Worm (Caenorhabditis elegans) whole organism, L4 larva: ENCODE results near the gene F09E10.1.

Experiments
- D1046.2 ChIP-seq: fragments of 200-800 bp; sonication (Bioruptor generic); IDR thresholded peaks from 2 replicates; pipeline ENCODE4 v1.3.6; 2022; ENCODE audit warnings: missing genetic modification characterization, missing compliant biosample characterization
- F10B5.3 ChIP-seq: sonication (generic microtip); optimal IDR thresholded peaks from 2 replicates; lab custom pipeline; 2016; ENCODE audit warnings: mild to moderate bottlenecking, missing genetic modification characterization, missing compliant biosample characterization
- F37D6.2 ChIP-seq: sonication (generic microtip); optimal IDR thresholded peaks from 2 replicates; lab custom pipeline; 2016; ENCODE audit warnings: mild to moderate bottlenecking, missing genetic modification characterization, missing compliant biosample characterization
- F49E8.2 ChIP-seq: sonication (generic microtip); optimal IDR thresholded peaks from 2 replicates; lab custom pipeline; 2016; ENCODE audit warnings: missing compliant biosample characterization, mild to moderate bottlenecking, missing genetic modification characterization, borderline replicate concordance
- aha-1 ChIP-seq: fragments of 150-350 bp; peaks from one replicate; lab custom pipeline; 2014; ENCODE audit warnings: missing biosample characterization, missing genetic modification characterization
- ama-1 ChIP-seq: fragments of 150-350 bp; optimal IDR thresholded peaks from 2 replicates; lab custom pipeline; 2014; ENCODE audit warnings: inconsistent platforms, mixed read lengths
- attf-4 ChIP-seq: sonication (generic microtip); optimal IDR thresholded peaks from 3 replicates; lab custom pipeline; 2017; ENCODE audit warnings: missing biosample characterization, missing genetic modification characterization
- ceh-44 ChIP-seq: fragments of 200-800 bp; sonication (Bioruptor generic); IDR thresholded peaks from 2 replicates; pipeline ENCODE4 v1.3.6; 2022; ENCODE audit warnings: missing genetic modification reagents, missing genetic modification characterization, missing compliant biosample characterization
- ces-1 ChIP-seq: fragments of 150-350 bp; sonication (generic microtip); optimal IDR thresholded peaks from 4 replicates; lab custom pipeline; 2014; ENCODE audit warnings: missing biosample characterization, missing genetic modification reagents, missing genetic modification characterization
- ctbp-1 ChIP-seq: fragments of 200-800 bp; sonication (Bioruptor generic); IDR thresholded peaks from 2 replicates; pipeline ENCODE4 v1.3.6; 2022; ENCODE audit warnings: missing genetic modification reagents, missing genetic modification characterization, missing compliant biosample characterization
- daf-12 ChIP-seq: fragments of 150-350 bp; optimal IDR thresholded peaks from 2 replicates; lab custom pipeline; 2014; ENCODE audit warnings: missing biosample characterization, missing genetic modification reagents, missing genetic modification characterization
- daf-19 ChIP-seq: fragments of 200-800 bp; sonication (Bioruptor generic); conservative IDR thresholded peaks from 2 replicates; pipeline ENCODE4 v1.3.6; 2022; ENCODE audit warnings: missing genetic modification characterization, missing compliant biosample characterization
- dmd-6 ChIP-seq: fragments of 200-800 bp; sonication (Bioruptor generic); IDR thresholded peaks from 2 replicates; pipeline ENCODE4 v1.3.6; 2022; ENCODE audit warnings: missing genetic modification reagents, missing genetic modification characterization, missing compliant biosample characterization
- dmd-8 ChIP-seq: fragments of 200-800 bp; sonication (Bioruptor generic); IDR thresholded peaks from 2 replicates; pipeline ENCODE4 v1.3.6; 2022; ENCODE audit warnings: missing genetic modification characterization, missing compliant biosample characterization
- duxl-1 ChIP-seq: sonication (generic microtip); optimal IDR thresholded peaks from 2 replicates; lab custom pipeline; 2016; ENCODE audit warnings: mild to moderate bottlenecking, missing genetic modification characterization, moderate library complexity, missing compliant biosample characterization; ENCODE audit not compliant: poor library complexity
- dve-1 ChIP-seq: sonication (generic microtip); optimal IDR thresholded peaks from 2 replicates; lab custom pipeline; 2017; ENCODE audit warnings: antibody characterized with exemption, mild to moderate bottlenecking, missing genetic modification characterization, missing compliant biosample characterization; ENCODE audit not compliant: insufficient read depth
- egl-43 ChIP-seq: fragments of 200-800 bp; sonication (Bioruptor generic); IDR thresholded peaks from 2 replicates; pipeline ENCODE4 v1.3.6; 2022; ENCODE audit warnings: missing genetic modification reagents, missing genetic modification characterization, missing compliant biosample characterization
- gei-8 ChIP-seq: fragments of 200-800 bp; sonication (Bioruptor generic); optimal IDR thresholded peaks from 2 replicates; lab custom pipeline; 2018; ENCODE audit warnings: mild to moderate bottlenecking, missing genetic modification characterization, missing compliant biosample characterization
- hlh-30 ChIP-seq: sonication (generic microtip); optimal IDR thresholded peaks from 2 replicates; lab custom pipeline; 2017; ENCODE audit warnings: antibody characterized with exemption, mild to moderate bottlenecking, missing genetic modification characterization, missing compliant biosample characterization; ENCODE audit not compliant: insufficient read depth
- hmg-1.1 ChIP-seq: fragments of 200-800 bp; sonication (Bioruptor generic); IDR thresholded peaks from 2 replicates; pipeline ENCODE4 v1.3.6; 2022; ENCODE audit warnings: missing genetic modification reagents, missing genetic modification characterization, missing compliant biosample characterization
- lin-1 ChIP-seq: fragments of 200-800 bp; sonication (Bioruptor generic); IDR thresholded peaks from 2 replicates; pipeline ENCODE4 v1.3.6; 2022; ENCODE audit warnings: missing genetic modification reagents, missing genetic modification characterization, missing compliant biosample characterization
- lin-38 ChIP-seq: fragments of 200-800 bp; sonication (Bioruptor generic); IDR thresholded peaks from 2 replicates; pipeline ENCODE4 v1.3.6; 2022; ENCODE audit warnings: missing genetic modification reagents, missing genetic modification characterization, missing compliant biosample characterization
- lin-39 ChIP-seq: fragments of 150-350 bp; optimal IDR thresholded peaks from 2 replicates; lab custom pipeline; 2014; ENCODE audit warnings: missing biosample characterization, missing genetic modification reagents, missing genetic modification characterization
- madf-9 ChIP-seq: fragments of 200-800 bp; sonication (Bioruptor generic); conservative IDR thresholded peaks from 2 replicates; pipeline ENCODE4 v1.3.6; 2022; ENCODE audit warnings: missing genetic modification reagents, missing genetic modification characterization, missing compliant biosample characterization
- mxl-2 ChIP-seq: fragments of 200-800 bp; sonication (Bioruptor generic); conservative IDR thresholded peaks from 2 replicates; pipeline ENCODE4 v1.3.6; 2022; ENCODE audit warnings: missing genetic modification reagents, missing genetic modification characterization, missing compliant biosample characterization
- nhr-25 ChIP-seq: sonication (generic microtip); optimal IDR thresholded peaks from 2 replicates; lab custom pipeline; 2017; ENCODE audit warnings: missing genetic modification characterization, mild to moderate bottlenecking, missing compliant biosample characterization, antibody characterized with exemption, moderate library complexity, borderline replicate concordance; ENCODE audit not compliant: insufficient read depth
- nhr-28 ChIP-seq: fragments of 150-350 bp; optimal IDR thresholded peaks from 2 replicates; lab custom pipeline; 2014; ENCODE audit warnings: missing biosample characterization, missing genetic modification characterization
- nhr-42 ChIP-seq: fragments of 200-800 bp; sonication (Bioruptor generic); IDR thresholded peaks from 2 replicates; pipeline ENCODE4 v1.3.6; 2022; ENCODE audit warnings: missing genetic modification characterization, missing compliant biosample characterization
- nhr-6 ChIP-seq: fragments of 150-350 bp; optimal IDR thresholded peaks from 2 replicates; lab custom pipeline; 2014; ENCODE audit warnings: missing biosample characterization, missing genetic modification characterization
- pha-4 ChIP-seq, 2 experiments: fragments of 150-350 bp in 1 of 2; fragments of 200-800 bp in 1 of 2; sonication (Bioruptor generic) in 1 of 2; IDR thresholded peaks in 1 of 2; optimal IDR thresholded peaks in 1 of 2; 2 replicates each; pipeline versions ENCODE4 v1.3.6 to Lab custom; 2014 to 2022; ENCODE audit warnings: missing genetic modification characterization in 2 of 2, missing genetic modification reagents in 2 of 2, missing biosample characterization in 1 of 2, missing compliant biosample characterization in 1 of 2
- php-3 ChIP-seq: fragments of 200-800 bp; sonication (Bioruptor generic); IDR thresholded peaks from 2 replicates; pipeline ENCODE4 v1.3.6; 2022; ENCODE audit warnings: missing genetic modification reagents, missing genetic modification characterization, missing compliant biosample characterization
- pqm-1 ChIP-seq: sonication (generic microtip); optimal IDR thresholded peaks from 2 replicates; lab custom pipeline; 2017; ENCODE audit warnings: missing biosample characterization, missing genetic modification characterization
- saeg-2 ChIP-seq: fragments of 200-800 bp; sonication (Bioruptor generic); IDR thresholded peaks from 2 replicates; pipeline ENCODE4 v1.3.6; 2022; ENCODE audit warnings: missing genetic modification reagents, missing genetic modification characterization, missing compliant biosample characterization
- set-16 ChIP-seq: fragments of 200-800 bp; sonication (Bioruptor generic); IDR thresholded peaks from 2 replicates; pipeline ENCODE4 v1.3.6; 2022; ENCODE audit warnings: missing genetic modification reagents, missing genetic modification characterization, missing compliant biosample characterization
- zip-11 ChIP-seq: fragments of 200-800 bp; sonication (Bioruptor generic); IDR thresholded peaks from 2 replicates; pipeline ENCODE4 v1.3.6; 2022; ENCODE audit warnings: missing genetic modification characterization, missing compliant biosample characterization

F09E10.1 gene

DNA sequence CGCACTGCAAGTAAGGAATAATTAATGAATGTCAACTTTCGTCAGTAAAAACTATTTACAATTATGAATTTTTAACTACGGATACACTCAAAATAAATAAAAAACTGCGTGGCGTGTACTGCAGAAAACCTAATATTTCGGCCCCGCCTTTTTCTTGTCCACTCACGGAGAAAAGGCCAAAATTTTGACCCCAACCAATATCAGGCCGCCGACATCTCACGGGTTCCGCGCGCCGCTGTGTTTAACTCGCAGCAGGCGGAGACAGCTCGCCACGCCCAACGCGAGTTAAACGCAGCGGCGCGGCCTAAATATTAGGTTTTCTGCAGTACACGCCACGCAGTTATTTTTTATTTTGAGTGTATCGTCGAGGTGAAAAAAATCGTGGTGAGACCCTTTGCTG is 31.4 kb upstream of the F09E10.1 start:
- TF ChIP-seq daf-12 (tag; lab: Kevin White, UChicago): no peak
- 0 out of 2 replicates have a peak, but pooled peaks have one; percentile 38 for TF ChIP-seq egl-43

ce11 chrX:1472880-1473279 is 29.7 kb upstream of the F09E10.1 start, which contains the start of gene D1005.5:
Gene D1005.5 (minus strand): TSS chrX:1472980.
- TF ChIP-seq lin-38: no peak
- TF ChIP-seq dve-1 (tag; lab: Kevin White, UChicago): no peak
- no peak for TF ChIP-seq hlh-30 (tag; lab: Kevin White, UChicago)
- TF ChIP-seq nhr-25 (tag; lab: Kevin White, UChicago): no peak
- no peak for TF ChIP-seq F10B5.3 (tag; lab: Kevin White, UChicago)
- TF ChIP-seq saeg-2 (GFP tag; lab: Robert Waterston, UW): no peak
- TF ChIP-seq pqm-1 (tag; lab: Kevin White, UChicago): no peak
- no peak for TF ChIP-seq D1046.2
- no peak for TF ChIP-seq ces-1 (GFP tag; lab: Kevin White, UChicago)
- TF ChIP-seq ceh-44 (GFP tag; lab: Robert Waterston, UW): no peak
- no peak for TF ChIP-seq ama-1 (lab: Kevin White, UChicago)
- no peak for TF ChIP-seq aha-1
- TF ChIP-seq lin-1 (GFP tag; lab: Robert Waterston, UW): no peak
- TF ChIP-seq ctbp-1 (GFP tag; lab: Robert Waterston, UW): no peak
- no peak for TF ChIP-seq egl-43
- TF ChIP-seq, all 104 proteins: peak for 0

- no peak for TF ChIP-seq nhr-28 (tag; lab: Kevin White, UChicago)
- TF ChIP-seq attf-4: no peak
- TF ChIP-seq daf-19: no peak
- TF ChIP-seq set-16 (GFP tag; lab: Robert Waterston, UW): no peak
- no peak for TF ChIP-seq pqm-1 (tag; lab: Kevin White, UChicago)
- TF ChIP-seq php-3 (GFP tag; lab: Robert Waterston, UW): no peak
- TF ChIP-seq lin-39 (tag; lab: Kevin White, UChicago): no peak
- TF ChIP-seq hmg-1.1 (GFP tag; lab: Robert Waterston, UW): no peak
- TF ChIP-seq madf-9 (GFP tag; lab: Robert Waterston, UW): no peak
- TF ChIP-seq F37D6.2 (tag; lab: Kevin White, UChicago): no peak
- no peak for TF ChIP-seq mxl-2 (GFP tag; lab: Robert Waterston, UW)
- no peak for TF ChIP-seq dmd-6 (GFP tag; lab: Robert Waterston, UW)
- no peak for TF ChIP-seq dmd-8 (GFP tag; lab: Robert Waterston, UW)
Measured at ce11 chrX:1473794-1474193, 28.8 kb upstream of the F09E10.1 start.

DNA sequence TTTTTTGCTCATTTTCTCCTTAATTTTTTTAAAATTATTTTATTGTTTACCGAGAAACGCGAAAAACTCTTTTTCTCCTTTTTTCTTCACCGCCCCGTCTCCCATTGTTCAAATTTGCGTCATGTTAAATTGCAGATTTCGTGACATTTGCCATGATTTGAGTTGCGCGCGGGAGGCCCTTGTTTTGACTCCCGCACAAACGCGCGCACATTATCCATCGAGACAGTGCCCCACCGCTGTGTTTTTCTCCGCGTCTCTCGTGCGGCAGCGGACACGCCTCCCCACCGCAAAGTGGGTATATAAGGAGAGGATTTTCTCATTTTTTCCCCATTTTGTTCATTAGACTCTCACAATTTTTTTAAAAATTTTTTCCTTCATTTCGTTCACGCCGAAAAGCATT is 26.6 kb upstream of the F09E10.1 start:
- TF ChIP-seq nhr-6 (tag; lab: Kevin White, UChicago) (no peak), set-16 (GFP tag; lab: Robert Waterston, UW) (0 out of 2 replicates have a peak, but pooled peaks have one; percentile 15), aha-1 (peak; percentile 47), ama-1 (lab: Kevin White, UChicago) (no peak), lin-1 (GFP tag; lab: Robert Waterston, UW) (no peak), nhr-42 (no peak), F49E8.2 (tag; lab: Kevin White, UChicago) (no peak), duxl-1 (no peak), zip-11 (GFP tag; lab: Robert Waterston, UW) (no peak), gei-8 (GFP tag; lab: Kevin White, UChicago) (no peak), F37D6.2 (tag; lab: Kevin White, UChicago) (no peak), pha-4 (GFP tag; IDR thresholded peaks at IDR 0.05; lab: Robert Waterston, UW) (no peak), pha-4 (tag; optimal IDR thresholded peaks at IDR 0.05; lab: Kevin White, UChicago) (no peak)
- TF ChIP-seq, all 104 proteins: peak for 2
